Worm (Caenorhabditis elegans): ENCODE results near the gene phy-4.
A peak's percentile ranks its signal among the peaks of the same experiment; 100 is the strongest.

DNA sequence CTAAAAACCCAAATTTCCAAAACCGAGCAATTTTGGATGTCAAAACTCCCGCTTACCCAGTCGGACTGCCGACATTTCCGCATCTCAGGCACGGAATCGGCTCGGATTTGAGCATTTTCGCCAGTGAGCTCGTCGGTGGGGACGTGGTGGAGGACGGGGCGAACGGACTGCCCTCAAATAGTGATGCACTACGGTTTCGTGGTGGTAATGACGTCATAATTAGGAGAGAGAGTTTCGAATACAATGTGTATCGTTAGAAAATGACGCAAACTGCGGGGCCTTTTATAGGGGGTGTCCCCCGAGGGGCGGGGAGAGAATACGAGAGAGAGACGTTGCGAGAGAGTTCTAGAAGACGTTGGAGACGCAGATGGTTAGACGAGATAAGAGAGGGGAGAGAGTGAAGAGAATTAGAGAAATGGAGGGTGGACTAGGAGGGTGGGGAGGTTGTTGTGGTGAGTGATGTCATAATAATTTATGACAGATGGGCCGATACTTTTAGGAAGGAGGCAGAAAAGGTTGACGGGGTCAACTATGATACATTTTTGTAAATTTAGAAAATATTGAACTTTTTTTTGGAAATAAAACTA is 9.2 kb upstream of the phy-4 start:
- TF ChIP-seq syd-9 (tag; optimal IDR thresholded peaks at IDR 0.05): peak; percentile 42
- TF ChIP-seq ets-4 (tag; optimal IDR thresholded peaks at IDR 0.05): no peak
- TF ChIP-seq C38D4.7 (GFP tag; optimal IDR thresholded peaks at IDR 0.05): peak; percentile 60
- peak; percentile 21 for TF ChIP-seq sox-4 (tag; optimal IDR thresholded peaks at IDR 0.05)
- TF ChIP-seq ceh-31 (tag; optimal IDR thresholded peaks at IDR 0.05): peak; percentile 81
- TF ChIP-seq pqm-1 (tag; optimal IDR thresholded peaks at IDR 0.05): no peak
